Worm (Caenorhabditis elegans) whole organism, L4 larva: ENCODE results near the gene W08E12.2.

Experiments
- D1046.2 ChIP-seq: fragments of 200-800 bp; sonication (Bioruptor generic); IDR thresholded peaks from 2 replicates; pipeline ENCODE4 v1.3.6; 2022; ENCODE audit warnings: missing genetic modification characterization, missing compliant biosample characterization
- F10B5.3 ChIP-seq: sonication (generic microtip); optimal IDR thresholded peaks from 2 replicates; lab custom pipeline; 2016; ENCODE audit warnings: mild to moderate bottlenecking, missing genetic modification characterization, missing compliant biosample characterization
- F26F4.8 ChIP-seq: fragments of 200-800 bp; sonication (Bioruptor generic); conservative IDR thresholded peaks from 2 replicates; pipeline ENCODE4 v1.3.6; 2022; ENCODE audit warnings: missing genetic modification characterization, missing compliant biosample characterization
- F49E8.2 ChIP-seq: sonication (generic microtip); optimal IDR thresholded peaks from 2 replicates; lab custom pipeline; 2016; ENCODE audit warnings: missing compliant biosample characterization, mild to moderate bottlenecking, missing genetic modification characterization, borderline replicate concordance
- R02D3.7 ChIP-seq: fragments of 150-350 bp; sonication (generic microtip); optimal IDR thresholded peaks from 3 replicates; lab custom pipeline; 2014; ENCODE audit warnings: missing biosample characterization, missing genetic modification characterization
- T20F7.1 ChIP-seq: fragments of 200-800 bp; sonication (Bioruptor generic); optimal IDR thresholded peaks from 2 replicates; lab custom pipeline; 2018; ENCODE audit warnings: mild to moderate bottlenecking, missing genetic modification characterization, missing compliant biosample characterization
- Y105C5A.15 ChIP-seq: fragments of 200-800 bp; sonication (Bioruptor generic); IDR thresholded peaks from 2 replicates; pipeline ENCODE4 v1.3.6; 2022; ENCODE audit warnings: missing genetic modification characterization, missing compliant biosample characterization
- Y5F2A.4 ChIP-seq: fragments of 200-800 bp; sonication (Bioruptor generic); optimal IDR thresholded peaks from 2 replicates; lab custom pipeline; 2018; ENCODE audit warnings: mild to moderate bottlenecking, missing genetic modification characterization, missing compliant biosample characterization
- Y75B8A.6 ChIP-seq: fragments of 200-800 bp; sonication (Bioruptor generic); IDR thresholded peaks from 2 replicates; pipeline ENCODE4 v1.3.6; 2022; ENCODE audit warnings: missing genetic modification reagents, missing genetic modification characterization, missing compliant biosample characterization
- ZK546.5 ChIP-seq, 2 experiments: sonication (generic microtip); optimal IDR thresholded peaks; 2 replicates each; lab custom pipeline; 2017; ENCODE audit warnings: missing biosample characterization in 2 of 2, missing genetic modification characterization in 2 of 2
- aly-2 ChIP-seq: sonication (generic microtip); optimal IDR thresholded peaks from 2 replicates; lab custom pipeline; 2018; ENCODE audit warnings: missing biosample characterization, missing genetic modification characterization
- attf-4 ChIP-seq: sonication (generic microtip); optimal IDR thresholded peaks from 3 replicates; lab custom pipeline; 2017; ENCODE audit warnings: missing biosample characterization, missing genetic modification characterization
- ceh-28 ChIP-seq: fragments of 150-350 bp; optimal IDR thresholded peaks from 2 replicates; lab custom pipeline; 2014; ENCODE audit warnings: missing biosample characterization, missing genetic modification reagents, missing genetic modification characterization
- ceh-32 ChIP-seq: sonication (generic microtip); optimal IDR thresholded peaks from 2 replicates; lab custom pipeline; 2016; ENCODE audit warnings: mild to moderate bottlenecking, missing genetic modification characterization, missing compliant biosample characterization; ENCODE audit not compliant: poor library complexity
- ceh-44 ChIP-seq: fragments of 200-800 bp; sonication (Bioruptor generic); IDR thresholded peaks from 2 replicates; pipeline ENCODE4 v1.3.6; 2022; ENCODE audit warnings: missing genetic modification reagents, missing genetic modification characterization, missing compliant biosample characterization
- ceh-62 ChIP-seq: sonication (generic microtip); optimal IDR thresholded peaks from 2 replicates; lab custom pipeline; 2017; ENCODE audit warnings: missing biosample characterization, missing genetic modification characterization
- ceh-82 ChIP-seq: sonication (generic microtip); optimal IDR thresholded peaks from 2 replicates; lab custom pipeline; 2017; ENCODE audit warnings: missing biosample characterization, missing genetic modification characterization
- daf-12 ChIP-seq: fragments of 150-350 bp; optimal IDR thresholded peaks from 2 replicates; lab custom pipeline; 2014; ENCODE audit warnings: missing biosample characterization, missing genetic modification reagents, missing genetic modification characterization
- daf-19 ChIP-seq: fragments of 200-800 bp; sonication (Bioruptor generic); conservative IDR thresholded peaks from 2 replicates; pipeline ENCODE4 v1.3.6; 2022; ENCODE audit warnings: missing genetic modification characterization, missing compliant biosample characterization
- dmd-6 ChIP-seq: fragments of 200-800 bp; sonication (Bioruptor generic); IDR thresholded peaks from 2 replicates; pipeline ENCODE4 v1.3.6; 2022; ENCODE audit warnings: missing genetic modification reagents, missing genetic modification characterization, missing compliant biosample characterization
- dpl-1 ChIP-seq: fragments of 150-350 bp; optimal IDR thresholded peaks from 2 replicates; lab custom pipeline; 2014; ENCODE audit warnings: missing biosample characterization, missing genetic modification reagents, missing genetic modification characterization
- dve-1 ChIP-seq: sonication (generic microtip); optimal IDR thresholded peaks from 2 replicates; lab custom pipeline; 2017; ENCODE audit warnings: antibody characterized with exemption, mild to moderate bottlenecking, missing genetic modification characterization, missing compliant biosample characterization; ENCODE audit not compliant: insufficient read depth
- egl-27 ChIP-seq: sonication (generic microtip); optimal IDR thresholded peaks from 3 replicates; lab custom pipeline; 2017; ENCODE audit warnings: missing biosample characterization, missing genetic modification reagents, missing genetic modification characterization
- fkh-10 ChIP-seq: fragments of 150-350 bp; optimal IDR thresholded peaks from 2 replicates; lab custom pipeline; 2014; ENCODE audit warnings: missing biosample characterization, missing genetic modification reagents, missing genetic modification characterization
- fos-1 ChIP-seq: fragments of 150-350 bp; optimal IDR thresholded peaks from 2 replicates; lab custom pipeline; 2014; ENCODE audit warnings: missing biosample characterization, missing genetic modification characterization
- hif-1 ChIP-seq, 2 experiments: sonication (generic microtip); optimal IDR thresholded peaks; 2 replicates each; lab custom pipeline; 2016 to 2017; ENCODE audit warnings: missing compliant biosample characterization in 2 of 2, missing genetic modification characterization in 2 of 2, missing genetic modification reagents in 2 of 2, missing genotype in 2 of 2, mild to moderate bottlenecking in 1 of 2
- hlh-30 ChIP-seq: sonication (generic microtip); optimal IDR thresholded peaks from 2 replicates; lab custom pipeline; 2017; ENCODE audit warnings: antibody characterized with exemption, mild to moderate bottlenecking, missing genetic modification characterization, missing compliant biosample characterization; ENCODE audit not compliant: insufficient read depth
- hmg-1.1 ChIP-seq: fragments of 200-800 bp; sonication (Bioruptor generic); IDR thresholded peaks from 2 replicates; pipeline ENCODE4 v1.3.6; 2022; ENCODE audit warnings: missing genetic modification reagents, missing genetic modification characterization, missing compliant biosample characterization
- jun-1 ChIP-seq: fragments of 150-350 bp; optimal IDR thresholded peaks from 2 replicates; lab custom pipeline; 2014; ENCODE audit warnings: missing biosample characterization, missing genetic modification reagents, missing genetic modification characterization
- lin-29 ChIP-seq: fragments of 200-800 bp; sonication (Bioruptor generic); IDR thresholded peaks from 2 replicates; pipeline ENCODE4 v1.3.6; 2022; ENCODE audit warnings: missing genetic modification reagents, missing genetic modification characterization, missing compliant biosample characterization
- lir-3 ChIP-seq: sonication (generic microtip); optimal IDR thresholded peaks from 2 replicates; lab custom pipeline; 2016; ENCODE audit warnings: mild to moderate bottlenecking, missing genetic modification characterization, missing compliant biosample characterization
- madf-9 ChIP-seq: fragments of 200-800 bp; sonication (Bioruptor generic); conservative IDR thresholded peaks from 2 replicates; pipeline ENCODE4 v1.3.6; 2022; ENCODE audit warnings: missing genetic modification reagents, missing genetic modification characterization, missing compliant biosample characterization
- mdt-29 ChIP-seq: fragments of 200-800 bp; sonication (Bioruptor generic); IDR thresholded peaks from 2 replicates; pipeline ENCODE4 v1.3.6; 2022; ENCODE audit warnings: missing genetic modification reagents, missing genetic modification characterization, missing compliant biosample characterization
- mep-1 ChIP-seq: fragments of 150-350 bp; sonication (generic microtip); optimal IDR thresholded peaks from 3 replicates; lab custom pipeline; 2014; ENCODE audit warnings: missing biosample characterization, missing genetic modification characterization
- mes-2 ChIP-seq: sonication (generic microtip); optimal IDR thresholded peaks from 2 replicates; lab custom pipeline; 2016; ENCODE audit warnings: missing genotype, mild to moderate bottlenecking, missing genetic modification characterization, missing compliant biosample characterization; ENCODE audit not compliant: poor library complexity, severe bottlenecking
- mxl-2 ChIP-seq: fragments of 200-800 bp; sonication (Bioruptor generic); conservative IDR thresholded peaks from 2 replicates; pipeline ENCODE4 v1.3.6; 2022; ENCODE audit warnings: missing genetic modification reagents, missing genetic modification characterization, missing compliant biosample characterization
- nhr-10 ChIP-seq: fragments of 150-350 bp; optimal IDR thresholded peaks from 2 replicates; lab custom pipeline; 2014; ENCODE audit warnings: missing biosample characterization, missing genetic modification characterization
- nhr-102 ChIP-seq: sonication (generic microtip); optimal IDR thresholded peaks from 2 replicates; lab custom pipeline; 2016; ENCODE audit warnings: mild to moderate bottlenecking, missing genetic modification characterization, moderate library complexity, missing compliant biosample characterization
- nhr-237 ChIP-seq: sonication (generic microtip); optimal IDR thresholded peaks from 2 replicates; lab custom pipeline; 2017; ENCODE audit warnings: missing biosample characterization, missing genetic modification characterization
- nhr-41 ChIP-seq: fragments of 200-800 bp; sonication (Bioruptor generic); IDR thresholded peaks from 2 replicates; pipeline ENCODE4 v1.3.6; 2022; ENCODE audit warnings: missing genetic modification reagents, missing genetic modification characterization, missing compliant biosample characterization
- nhr-48 ChIP-seq: sonication (generic microtip); optimal IDR thresholded peaks from 2 replicates; lab custom pipeline; 2016; ENCODE audit warnings: mild to moderate bottlenecking, missing genetic modification characterization, missing compliant biosample characterization
- php-3 ChIP-seq: fragments of 200-800 bp; sonication (Bioruptor generic); IDR thresholded peaks from 2 replicates; pipeline ENCODE4 v1.3.6; 2022; ENCODE audit warnings: missing genetic modification reagents, missing genetic modification characterization, missing compliant biosample characterization
- rbr-2 ChIP-seq: sonication (generic microtip); optimal IDR thresholded peaks from 2 replicates; lab custom pipeline; 2016; ENCODE audit warnings: missing genotype, missing genetic modification characterization, missing compliant biosample characterization
- saeg-2 ChIP-seq: fragments of 200-800 bp; sonication (Bioruptor generic); IDR thresholded peaks from 2 replicates; pipeline ENCODE4 v1.3.6; 2022; ENCODE audit warnings: missing genetic modification reagents, missing genetic modification characterization, missing compliant biosample characterization
- sdz-12 ChIP-seq: fragments of 200-800 bp; sonication (Bioruptor generic); optimal IDR thresholded peaks from 2 replicates; lab custom pipeline; 2018; ENCODE audit warnings: mild to moderate bottlenecking, missing genetic modification characterization, missing compliant biosample characterization
- snpc-1.2 ChIP-seq: fragments of 200-800 bp; sonication (Bioruptor generic); IDR thresholded peaks from 2 replicates; pipeline ENCODE4 v1.3.6; 2022; ENCODE audit warnings: missing genetic modification reagents, missing genetic modification characterization, missing compliant biosample characterization
- spr-1 ChIP-seq: sonication (generic microtip); optimal IDR thresholded peaks from 2 replicates; lab custom pipeline; 2016; ENCODE audit warnings: mild to moderate bottlenecking, missing genetic modification characterization, missing compliant biosample characterization
- unc-130 ChIP-seq: sonication (generic microtip); optimal IDR thresholded peaks from 2 replicates; lab custom pipeline; 2016; ENCODE audit warnings: missing genetic modification reagents, missing genetic modification characterization, missing compliant biosample characterization
- zip-2 ChIP-seq: fragments of 150-350 bp; optimal IDR thresholded peaks from 2 replicates; lab custom pipeline; 2014; ENCODE audit warnings: missing biosample characterization, missing genetic modification characterization
- ztf-7 ChIP-seq: fragments of 150-350 bp; optimal IDR thresholded peaks from 2 replicates; lab custom pipeline; 2014; ENCODE audit warnings: missing biosample characterization, missing genetic modification characterization

Gene W08E12.2

ce11 chrIV:3294553-3295185 is 11.0 kb upstream of the W08E12.2 start, which contains the start of gene W08E12.7 (continued):
- TF ChIP-seq spr-1, result peak; percentile 68
- TF ChIP-seq nhr-41 (GFP tag; lab: Robert Waterston, UW), result no peak
- 0 out of 2 replicates have a peak, but pooled peaks have one; percentile 36 for TF ChIP-seq snpc-1.2 (GFP tag; lab: Robert Waterston, UW)
- TF ChIP-seq jun-1 (tag; lab: Kevin White, UChicago), result peak; percentile 66
- TF ChIP-seq nhr-48 (tag; lab: Kevin White, UChicago), result peak; percentile 58
- peak; percentile 96 for TF ChIP-seq unc-130
- peak; percentile 96 for TF ChIP-seq mes-2
- TF ChIP-seq egl-27, result no peak
- TF ChIP-seq hif-1 (tag; optimal IDR thresholded peaks at IDR 0.05; lab: Kevin White, UChicago), result peak; percentile 27 to 87
- no peak for TF ChIP-seq daf-19
- TF ChIP-seq F10B5.3 (tag; lab: Kevin White, UChicago), result no peak
- peak; percentile 39 for TF ChIP-seq zip-2 (tag; lab: Kevin White, UChicago)
- TF ChIP-seq F26F4.8, result no peak
- TF ChIP-seq Y105C5A.15 (GFP tag; lab: Robert Waterston, UW), result no peak
- no peak for TF ChIP-seq saeg-2
- no peak for TF ChIP-seq aly-2 (tag; lab: Kevin White, UChicago)
- TF ChIP-seq Y5F2A.4 (GFP tag; lab: Kevin White, UChicago), result no peak
- no peak for TF ChIP-seq daf-12 (tag; lab: Kevin White, UChicago)
- no peak for TF ChIP-seq ceh-62 (tag; lab: Kevin White, UChicago)
- peak; percentile 71; the same call in 1 of the 2 replicates for TF ChIP-seq lin-29
- TF ChIP-seq R02D3.7 (tag; lab: Kevin White, UChicago), result peak; percentile 53
- TF ChIP-seq madf-9, result peak; percentile 74; the same call in 1 of the 2 replicates
- TF ChIP-seq dpl-1 (GFP tag; lab: Kevin White, UChicago), result peak; percentile 92
- 0 out of 2 replicates have a peak, but pooled peaks have one; percentile 48 for TF ChIP-seq mxl-2 (GFP tag; lab: Robert Waterston, UW)
- 0 out of 2 replicates have a peak, but pooled peaks have one; percentile 20 for TF ChIP-seq php-3 (GFP tag; lab: Robert Waterston, UW)
- TF ChIP-seq ztf-7 (tag; lab: Kevin White, UChicago), result peak; percentile 50
- no peak for TF ChIP-seq sdz-12
- peak; percentile 80; the same call in 1 of the 2 replicates for TF ChIP-seq D1046.2
- no peak for TF ChIP-seq ceh-82 (tag; lab: Kevin White, UChicago)
- TF ChIP-seq fos-1 (tag; lab: Kevin White, UChicago), result no peak
- TF ChIP-seq mdt-29 (GFP tag; lab: Robert Waterston, UW), result peak; percentile 49; the same call in 1 of the 2 replicates
- no peak for TF ChIP-seq nhr-10 (tag; lab: Kevin White, UChicago)
- peak; percentile 84 for TF ChIP-seq dmd-6 (GFP tag; lab: Robert Waterston, UW)
- TF ChIP-seq nhr-102, result no peak
- no peak for TF ChIP-seq lir-3
- TF ChIP-seq nhr-237 (tag; lab: Kevin White, UChicago), result peak; percentile 14
- peak; percentile 98 for TF ChIP-seq mep-1 (tag; lab: Kevin White, UChicago)
- peak; percentile 77 for TF ChIP-seq fkh-10 (GFP tag; lab: Kevin White, UChicago)
- peak; percentile 91 for TF ChIP-seq ceh-44 (GFP tag; lab: Robert Waterston, UW)
- no peak for TF ChIP-seq attf-4 (tag; lab: Kevin White, UChicago)
- TF ChIP-seq hmg-1.1 (GFP tag; lab: Robert Waterston, UW), result peak; percentile 87
- peak; percentile 32 for TF ChIP-seq ceh-28 (tag; lab: Kevin White, UChicago)
- no peak for TF ChIP-seq T20F7.1 (GFP tag; lab: Kevin White, UChicago)
- TF ChIP-seq dve-1, result peak; percentile 99
- TF ChIP-seq ceh-32, result no peak
- no peak for TF ChIP-seq Y75B8A.6 (GFP tag; lab: Robert Waterston, UW)
- TF ChIP-seq hlh-30 (tag; lab: Kevin White, UChicago), result peak; percentile 97
- peak in 1 of 2 experiments; percentile 53 for TF ChIP-seq ZK546.5 (tag; optimal IDR thresholded peaks at IDR 0.05; lab: Kevin White, UChicago)
- TF ChIP-seq F49E8.2 (tag; lab: Kevin White, UChicago), result peak; percentile 38
- peak; percentile 91 for TF ChIP-seq rbr-2
